Fruit fly (Drosophila melanogaster) whole organism, embryonic: Measurements from ENCODE around the gene ana1.

ENCODE experiments used
- Aef1 ChIP-seq: fragments of 200-800 bp; sonication (Bioruptor generic); IDR thresholded peaks from 3 replicates; pipeline ENCODE4 v1.3.6; 2022; ENCODE audit warnings: missing biosample characterization, missing genetic modification characterization
- Bgb ChIP-seq: fragments of 200-800 bp; sonication (Bioruptor generic); IDR thresholded peaks from 2 replicates; pipeline ENCODE4 v1.3.6; 2022; ENCODE audit warnings: missing biosample characterization, missing genetic modification characterization; ENCODE audit not compliant: partially characterized antibody
- Bteb2 ChIP-seq: fragments of 200-800 bp; sonication (Bioruptor generic); optimal IDR thresholded peaks from 2 replicates; lab custom pipeline; 2016; ENCODE audit warnings: missing biosample characterization, missing genetic modification characterization
- CG11093 ChIP-seq: fragments of 200-800 bp; sonication (Bioruptor generic); IDR thresholded peaks from 3 replicates; pipeline ENCODE4 v1.3.6; 2022; ENCODE audit warnings: missing biosample characterization, missing genetic modification characterization
- CG11723 ChIP-seq: fragments of 200-800 bp; sonication (Bioruptor generic); optimal IDR thresholded peaks from 2 replicates; lab custom pipeline; 2017; ENCODE audit warnings: missing biosample characterization, mild to moderate bottlenecking, missing genetic modification characterization
- CG13775 ChIP-seq: fragments of 200-800 bp; sonication (Bioruptor generic); optimal IDR thresholded peaks from 3 replicates; lab custom pipeline; 2017; ENCODE audit warnings: missing biosample characterization, mild to moderate bottlenecking, missing genetic modification characterization
- CG14860 ChIP-seq: fragments of 200-800 bp; sonication (Bioruptor generic); IDR thresholded peaks from 3 replicates; pipeline ENCODE4 v1.3.6; 2022; ENCODE audit warnings: missing biosample characterization, missing genetic modification characterization; ENCODE audit not compliant: partially characterized antibody
- CG15011 ChIP-seq: fragments of 200-800 bp; sonication (Bioruptor generic); optimal IDR thresholded peaks from 3 replicates; lab custom pipeline; 2018; ENCODE audit warnings: missing biosample characterization, mild to moderate bottlenecking, missing genetic modification characterization
- CG15514 ChIP-seq: fragments of 200-800 bp; sonication (Bioruptor generic); optimal IDR thresholded peaks from 3 replicates; lab custom pipeline; 2017; ENCODE audit warnings: missing biosample characterization, missing genetic modification characterization, mild to moderate bottlenecking, moderate library complexity, missing genetic modification reagents
- CG16863 ChIP-seq: fragments of 200-800 bp; sonication (Bioruptor generic); optimal IDR thresholded peaks from 3 replicates; lab custom pipeline; 2016; ENCODE audit warnings: missing biosample characterization, missing genetic modification characterization
- CG17568 ChIP-seq: fragments of 200-800 bp; sonication (Bioruptor generic); optimal IDR thresholded peaks from 2 replicates; lab custom pipeline; 2018; ENCODE audit warnings: missing biosample characterization, mild to moderate bottlenecking, missing genetic modification characterization, moderate library complexity
- CG1792 ChIP-seq: fragments of 200-800 bp; sonication (Bioruptor generic); optimal IDR thresholded peaks from 2 replicates; lab custom pipeline; 2016; ENCODE audit warnings: missing biosample characterization, missing genetic modification characterization
- CG18764 ChIP-seq: fragments of 200-800 bp; sonication (Bioruptor generic); optimal IDR thresholded peaks from 3 replicates; lab custom pipeline; 2016; ENCODE audit warnings: missing biosample characterization, missing genetic modification characterization
- CG34224 ChIP-seq: fragments of 200-800 bp; sonication (Bioruptor generic); IDR thresholded peaks from 3 replicates; pipeline ENCODE4 v1.3.6; 2022; ENCODE audit warnings: missing biosample characterization, missing genetic modification characterization; ENCODE audit not compliant: partially characterized antibody
- CG34376 ChIP-seq: fragments of 200-800 bp; sonication (Bioruptor generic); optimal IDR thresholded peaks from 2 replicates; lab custom pipeline; 2018; ENCODE audit warnings: missing biosample characterization, mild to moderate bottlenecking, missing genetic modification characterization
- CG8388 ChIP-seq: fragments of 200-800 bp; sonication (Bioruptor generic); optimal IDR thresholded peaks from 2 replicates; lab custom pipeline; 2019; ENCODE audit warnings: missing biosample characterization, mild to moderate bottlenecking, missing genetic modification characterization, moderate library complexity
- CG8924 ChIP-seq: fragments of 200-800 bp; optimal IDR thresholded peaks from 3 replicates; lab custom pipeline; 2019; ENCODE audit warnings: missing biosample characterization, mild to moderate bottlenecking, missing genetic modification characterization, moderate library complexity
- CG9437 ChIP-seq: fragments of 200-800 bp; sonication (Bioruptor generic); optimal IDR thresholded peaks from 2 replicates; lab custom pipeline; 2018; ENCODE audit warnings: missing biosample characterization, mild to moderate bottlenecking, missing genetic modification characterization
- CG9932 ChIP-seq: fragments of 200-800 bp; sonication (Bioruptor generic); IDR thresholded peaks from 2 replicates; pipeline ENCODE4 v1.3.6; 2022; ENCODE audit warnings: missing biosample characterization, missing genetic modification characterization
- CTCF ChIP-seq: fragments of 200-800 bp; sonication (Bioruptor generic); optimal IDR thresholded peaks from 2 replicates; lab custom pipeline; 2017; ENCODE audit warnings: missing biosample characterization, mild to moderate bottlenecking, missing genetic modification characterization, moderate library complexity
- Chrac-16 ChIP-seq: fragments of 200-800 bp; sonication (Bioruptor generic); optimal IDR thresholded peaks from 3 replicates; lab custom pipeline; 2016; ENCODE audit warnings: missing biosample characterization, missing genetic modification characterization
- Dref ChIP-seq: fragments of 200-800 bp; sonication (Bioruptor generic); IDR thresholded peaks from 2 replicates; pipeline ENCODE4 v1.3.6; 2022; ENCODE audit warnings: missing biosample characterization, missing genetic modification characterization
- Eip74EF ChIP-seq, 2 experiments: fragments of 200-800 bp in 1 of 2; fragments of >200 bp in 1 of 2; sonication (Bioruptor generic) in 1 of 2; optimal IDR thresholded peaks; 2 replicates each; lab custom pipeline; 2017 to 2019; ENCODE audit warnings: missing biosample characterization in 2 of 2, missing genetic modification characterization in 2 of 2, mild to moderate bottlenecking in 1 of 2, moderate library complexity in 1 of 2
- Gsc ChIP-seq: fragments of 200-800 bp; sonication (Bioruptor generic); IDR thresholded peaks from 2 replicates; pipeline ENCODE4 v1.3.6; 2022; ENCODE audit warnings: missing biosample characterization, missing genetic modification characterization
- Hand ChIP-seq: fragments of 200-800 bp; sonication (Bioruptor generic); optimal IDR thresholded peaks from 2 replicates; lab custom pipeline; 2017; ENCODE audit warnings: mild to moderate bottlenecking, missing biosample characterization, missing genetic modification reagents, missing genetic modification characterization
- MBD-R2 ChIP-seq: fragments of 200-800 bp; sonication (Bioruptor generic); IDR thresholded peaks from 2 replicates; pipeline ENCODE4 v1.3.6; 2022; ENCODE audit warnings: missing biosample characterization, missing genetic modification characterization
- Myb ChIP-seq: fragments of 200-800 bp; sonication (Bioruptor generic); optimal IDR thresholded peaks from 2 replicates; lab custom pipeline; 2016; ENCODE audit warnings: missing biosample characterization, missing genetic modification characterization
- NK7.1 ChIP-seq: fragments of 200-800 bp; sonication (Bioruptor generic); optimal IDR thresholded peaks from 3 replicates; lab custom pipeline; 2016; ENCODE audit warnings: missing biosample characterization, missing genetic modification characterization
- Neu2 ChIP-seq: fragments of 200-800 bp; sonication (Bioruptor generic); optimal IDR thresholded peaks from 3 replicates; lab custom pipeline; 2016; ENCODE audit warnings: missing biosample characterization, missing genetic modification characterization, borderline replicate concordance
- Rfx ChIP-seq: fragments of 200-800 bp; sonication (Bioruptor generic); IDR thresholded peaks from 2 replicates; pipeline ENCODE4 v1.3.6; 2022; ENCODE audit warnings: missing biosample characterization, missing genetic modification characterization
- Sin3A ChIP-seq: fragments of >200 bp; optimal IDR thresholded peaks from 2 replicates; lab custom pipeline; 2018
- Sry-δ ChIP-seq: fragments of 200-800 bp; sonication (Bioruptor generic); optimal IDR thresholded peaks from 2 replicates; lab custom pipeline; 2016; ENCODE audit warnings: missing biosample characterization, missing genetic modification characterization
- Taf1 ChIP-seq: fragments of 200-800 bp; sonication (Bioruptor generic); IDR thresholded peaks from 2 replicates; pipeline ENCODE4 v1.3.6; 2022; ENCODE audit warnings: missing biosample characterization, missing genetic modification characterization
- YL-1 ChIP-seq: fragments of 200-800 bp; sonication (Bioruptor generic); optimal IDR thresholded peaks from 3 replicates; lab custom pipeline; 2017; ENCODE audit warnings: missing biosample characterization, mild to moderate bottlenecking, missing genetic modification characterization
- bigmax ChIP-seq: fragments of 200-800 bp; sonication (Bioruptor generic); optimal IDR thresholded peaks from 2 replicates; lab custom pipeline; 2018; ENCODE audit warnings: missing biosample characterization, mild to moderate bottlenecking, missing genetic modification characterization
- chif ChIP-seq, 2 experiments: fragments of 200-800 bp; sonication (Bioruptor generic); optimal IDR thresholded peaks; 3 replicates each; lab custom pipeline; 2016; ENCODE audit warnings: missing biosample characterization in 2 of 2, missing genetic modification characterization in 2 of 2
- chn ChIP-seq: fragments of 200-800 bp; sonication (Bioruptor generic); optimal IDR thresholded peaks from 2 replicates; lab custom pipeline; 2016; ENCODE audit warnings: missing biosample characterization, missing genetic modification characterization
- ewg ChIP-seq: fragments of 200-800 bp; sonication (Bioruptor generic); optimal IDR thresholded peaks from 3 replicates; lab custom pipeline; 2017; ENCODE audit warnings: mild to moderate bottlenecking, missing biosample characterization, missing genetic modification reagents, missing genetic modification characterization
- eyg ChIP-seq: fragments of 200-800 bp; sonication (Bioruptor generic); optimal IDR thresholded peaks from 3 replicates; lab custom pipeline; 2016; ENCODE audit warnings: missing biosample characterization, missing genetic modification characterization
- gcm ChIP-seq: fragments of 200-800 bp; sonication (Bioruptor generic); optimal IDR thresholded peaks from 2 replicates; lab custom pipeline; 2019; ENCODE audit warnings: missing biosample characterization, mild to moderate bottlenecking, missing genetic modification characterization, moderate library complexity
- gsb-n ChIP-seq: fragments of 200-800 bp; sonication (Bioruptor generic); optimal IDR thresholded peaks from 3 replicates; lab custom pipeline; 2018; ENCODE audit warnings: missing biosample characterization, mild to moderate bottlenecking, missing genetic modification characterization
- inv ChIP-seq: fragments of 200-800 bp; sonication (Bioruptor generic); IDR thresholded peaks from 2 replicates; pipeline ENCODE4 v1.3.6; 2022; ENCODE audit warnings: missing biosample characterization, missing genetic modification characterization; ENCODE audit not compliant: partially characterized antibody
- lab ChIP-seq: fragments of 200-800 bp; sonication (Bioruptor generic); optimal IDR thresholded peaks from 3 replicates; lab custom pipeline; 2017; ENCODE audit warnings: missing biosample characterization, missing genetic modification characterization, mild to moderate bottlenecking, moderate library complexity, missing genetic modification reagents
- nau ChIP-seq: fragments of 200-800 bp; sonication (Bioruptor generic); optimal IDR thresholded peaks from 3 replicates; lab custom pipeline; 2017; ENCODE audit warnings: missing biosample characterization, mild to moderate bottlenecking, missing genetic modification characterization, missing genetic modification reagents
- nerfin-2 ChIP-seq: fragments of 200-800 bp; sonication (Bioruptor generic); IDR thresholded peaks from 2 replicates; pipeline ENCODE4 v1.3.6; 2022; ENCODE audit warnings: missing biosample characterization, missing genetic modification characterization; ENCODE audit not compliant: partially characterized antibody
- oc ChIP-seq: fragments of 200-800 bp; sonication (Bioruptor generic); optimal IDR thresholded peaks from 2 replicates; lab custom pipeline; 2018; ENCODE audit warnings: missing biosample characterization, mild to moderate bottlenecking, missing genetic modification characterization, moderate library complexity
- phol ChIP-seq: fragments of 200-800 bp; sonication (Bioruptor generic); optimal IDR thresholded peaks from 3 replicates; lab custom pipeline; 2018; ENCODE audit warnings: missing biosample characterization, mild to moderate bottlenecking, missing genetic modification characterization, moderate library complexity
- pzg ChIP-seq: fragments of 200-800 bp; sonication (Bioruptor generic); optimal IDR thresholded peaks from 3 replicates; lab custom pipeline; 2018; ENCODE audit warnings: missing biosample characterization, mild to moderate bottlenecking, missing genetic modification characterization, moderate library complexity
- trh ChIP-seq: fragments of 200-800 bp; sonication (Bioruptor generic); optimal IDR thresholded peaks from 2 replicates; lab custom pipeline; 2016; ENCODE audit warnings: missing biosample characterization, missing genetic modification characterization
- zfh1 ChIP-seq: fragments of 200-800 bp; sonication (Bioruptor generic); IDR thresholded peaks from 3 replicates; pipeline ENCODE4 v1.3.6; 2022; ENCODE audit warnings: missing biosample characterization, missing genetic modification characterization

Gene ana1

DNA sequence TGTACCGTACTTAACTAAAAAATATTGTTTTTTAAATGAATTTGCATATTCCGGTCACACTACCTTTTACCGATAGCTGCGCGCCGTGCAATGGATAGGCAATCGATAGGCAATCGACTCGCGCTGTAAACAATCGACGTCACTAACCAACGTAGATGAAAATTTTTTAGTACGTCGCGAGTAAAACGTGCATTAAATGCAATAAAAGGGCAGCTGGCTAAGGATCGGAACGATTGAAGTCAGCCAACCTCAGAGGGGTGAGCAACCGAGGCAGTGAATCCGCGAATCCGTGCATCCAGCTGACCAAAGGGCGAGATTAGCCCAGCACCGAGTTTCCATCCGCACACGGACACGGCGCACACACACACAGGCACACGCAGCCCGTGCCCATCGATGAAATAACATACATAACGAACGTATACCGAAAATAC is 12.2 kb upstream of the ana1 start, which contains the start of gene Pp1alpha-96A (continued):
- TF ChIP-seq bigmax (GFP tag; lab: Kevin White, UChicago), result peak; percentile 43
- TF ChIP-seq CG13775 (GFP tag; lab: Kevin White, UChicago), result no peak
- no peak for TF ChIP-seq Eip74EF (GFP tag; optimal IDR thresholded peaks at IDR 0.05; lab: Kevin White, UChicago)
- peak; percentile 83 for TF ChIP-seq ewg (GFP tag; lab: Kevin White, UChicago)
- TF ChIP-seq trh (GFP tag; lab: Kevin White, UChicago), result no peak
- peak; percentile 15 for TF ChIP-seq nau (GFP tag; lab: Kevin White, UChicago)
- TF ChIP-seq Neu2 (GFP tag; lab: Kevin White, UChicago), result peak; percentile 85
- TF ChIP-seq CG15011 (GFP tag; lab: Kevin White, UChicago), result no peak
- TF ChIP-seq Aef1 (GFP tag; lab: Robert Waterston, UW), result no peak
- peak; percentile 54; the same call in 1 of the 2 replicates for TF ChIP-seq MBD-R2 (GFP tag; lab: Robert Waterston, UW)
- no peak for TF ChIP-seq CG18764
- TF ChIP-seq CG1792 (GFP tag; lab: Kevin White, UChicago), result no peak
- TF ChIP-seq eyg, result no peak
- peak; percentile 53 for TF ChIP-seq Myb
- peak; percentile 93 for TF ChIP-seq Sry-δ (GFP tag; lab: Kevin White, UChicago)
- TF ChIP-seq lab, result no peak
- peak; percentile 5 for TF ChIP-seq CG34376
- peak; percentile 61 for TF ChIP-seq CG15514 (GFP tag; lab: Kevin White, UChicago)
- TF ChIP-seq Bteb2, result peak; percentile 27
- no peak for TF ChIP-seq Taf1
- TF ChIP-seq gcm, result peak; percentile 37
- TF ChIP-seq Dref, result peak; percentile 91
- no peak for TF ChIP-seq CG16863 (GFP tag; lab: Kevin White, UChicago)
- TF ChIP-seq chn (GFP tag; lab: Kevin White, UChicago), result no peak
- TF ChIP-seq CG8924 (tag; lab: Kevin White, UChicago), result peak; percentile 27
- TF ChIP-seq chif (GFP tag; optimal IDR thresholded peaks at IDR 0.05; lab: Kevin White, UChicago), result peak in 1 of 2 experiments; percentile 9
- TF ChIP-seq pzg (GFP tag; lab: Kevin White, UChicago), result peak; percentile 83
- no peak for TF ChIP-seq CG8388 (GFP tag; lab: Kevin White, UChicago)
- no peak for TF ChIP-seq Gsc
- TF ChIP-seq Rfx (GFP tag; lab: Robert Waterston, UW), result peak; percentile 40; the same call in 1 of the 2 replicates
- peak; percentile 18 for TF ChIP-seq CTCF (GFP tag; lab: Kevin White, UChicago)
- peak; percentile 16 for TF ChIP-seq Hand
- peak; percentile 82 for TF ChIP-seq CG34224 (GFP tag; lab: Robert Waterston, UW)
- TF ChIP-seq oc (tag; lab: Kevin White, UChicago), result no peak
- TF ChIP-seq Chrac-16 (GFP tag; lab: Kevin White, UChicago), result no peak
- no peak for TF ChIP-seq CG11723 (GFP tag; lab: Kevin White, UChicago)
- TF ChIP-seq Sin3A (lab: Kevin White, UChicago), result peak; percentile 66
- TF ChIP-seq inv, result peak; percentile 76; the same call in 1 of the 2 replicates
- TF ChIP-seq CG9437 (GFP tag; lab: Kevin White, UChicago), result peak; percentile 59
- no peak for TF ChIP-seq NK7.1
- no peak for TF ChIP-seq CG11093 (GFP tag; lab: Robert Waterston, UW)
- TF ChIP-seq Bgb (GFP tag; lab: Robert Waterston, UW), result peak; percentile 92
- TF ChIP-seq nerfin-2, result peak; percentile 62; the same call in 1 of the 2 replicates
- TF ChIP-seq YL-1 (GFP tag; lab: Kevin White, UChicago), result peak; percentile 85
- TF ChIP-seq phol (tag; lab: Kevin White, UChicago), result peak; percentile 24
- no peak for TF ChIP-seq gsb-n
- peak; percentile 40; the same call in 1 of the 3 replicates for TF ChIP-seq zfh1 (GFP tag; lab: Robert Waterston, UW)
- TF ChIP-seq CG9932 (GFP tag; lab: Robert Waterston, UW), result peak; percentile 40
- peak; percentile 77 for TF ChIP-seq CG14860 (GFP tag; lab: Robert Waterston, UW)
- TF ChIP-seq CG17568 (GFP tag; lab: Kevin White, UChicago), result no peak
